Fruit fly (Drosophila melanogaster) whole organism, embryonic: Measurements from ENCODE around the gene ovm.

Experiments used
- ATbp ChIP-seq: fragments of 200-800 bp; sonication (Bioruptor generic); optimal IDR thresholded peaks from 2 replicates; lab custom pipeline; 2017; ENCODE audit warnings: missing biosample characterization, mild to moderate bottlenecking, missing genetic modification characterization, missing genetic modification reagents
- B-H2 ChIP-seq: fragments of 200-800 bp; sonication (Bioruptor generic); optimal IDR thresholded peaks from 2 replicates; lab custom pipeline; 2018; ENCODE audit warnings: missing biosample characterization, mild to moderate bottlenecking, missing genetic modification characterization
- BEAF-32 ChIP-seq: fragments of 200-800 bp; sonication (Bioruptor generic); optimal IDR thresholded peaks from 3 replicates; lab custom pipeline; 2017; ENCODE audit warnings: missing biosample characterization, missing genetic modification characterization, mild to moderate bottlenecking, moderate library complexity, missing genetic modification reagents
- CG10267 ChIP-seq: fragments of 200-800 bp; sonication (Bioruptor generic); optimal IDR thresholded peaks from 2 replicates; lab custom pipeline; 2018; ENCODE audit warnings: missing biosample characterization, mild to moderate bottlenecking, missing genetic modification characterization, moderate library complexity
- CG10321 ChIP-seq: fragments of 200-800 bp; sonication (Bioruptor generic); IDR thresholded peaks from 2 replicates; pipeline ENCODE4 v1.3.6; 2022; ENCODE audit warnings: missing biosample characterization, missing genetic modification characterization
- CG11560 ChIP-seq: fragments of 200-800 bp; sonication (Bioruptor generic); IDR thresholded peaks from 3 replicates; pipeline ENCODE4 v1.3.6; 2022; ENCODE audit warnings: missing biosample characterization, missing genetic modification characterization
- CG12155 ChIP-seq: fragments of 200-800 bp; sonication (Bioruptor generic); optimal IDR thresholded peaks from 3 replicates; lab custom pipeline; 2016; ENCODE audit warnings: missing biosample characterization, missing genetic modification characterization
- CG13123 ChIP-seq: fragments of 200-800 bp; sonication (Bioruptor generic); optimal IDR thresholded peaks from 2 replicates; lab custom pipeline; 2016; ENCODE audit warnings: missing biosample characterization, missing genetic modification characterization
- CG14667 ChIP-seq: fragments of 200-800 bp; sonication (Bioruptor generic); IDR thresholded peaks from 2 replicates; pipeline ENCODE4 v1.3.6; 2022; ENCODE audit warnings: missing biosample characterization, missing genetic modification characterization
- CG15514 ChIP-seq: fragments of 200-800 bp; sonication (Bioruptor generic); optimal IDR thresholded peaks from 3 replicates; lab custom pipeline; 2017; ENCODE audit warnings: missing biosample characterization, missing genetic modification characterization, mild to moderate bottlenecking, moderate library complexity, missing genetic modification reagents
- CG17361 ChIP-seq: fragments of 200-800 bp; sonication (Bioruptor generic); IDR thresholded peaks from 3 replicates; pipeline ENCODE4 v1.3.6; 2022; ENCODE audit warnings: missing biosample characterization, missing genetic modification characterization
- CG2129 ChIP-seq: fragments of 200-800 bp; sonication (Bioruptor generic); IDR thresholded peaks from 2 replicates; pipeline ENCODE4 v1.3.6; 2022; ENCODE audit warnings: missing biosample characterization, missing genetic modification characterization; ENCODE audit not compliant: partially characterized antibody
- CG31388 ChIP-seq: fragments of 200-800 bp; sonication (Bioruptor generic); optimal IDR thresholded peaks from 2 replicates; lab custom pipeline; 2016; ENCODE audit warnings: missing biosample characterization, missing genetic modification characterization
- CG4404 ChIP-seq: fragments of 200-800 bp; sonication (Bioruptor generic); IDR thresholded peaks from 2 replicates; pipeline ENCODE4 v1.3.6; 2022; ENCODE audit warnings: missing biosample characterization, missing genetic modification characterization
- CG5180 ChIP-seq: fragments of 200-800 bp; sonication (Bioruptor generic); optimal IDR thresholded peaks from 3 replicates; lab custom pipeline; 2017; ENCODE audit warnings: missing biosample characterization, missing genetic modification characterization, mild to moderate bottlenecking, moderate library complexity, missing genetic modification reagents
- CG7928 ChIP-seq: fragments of 200-800 bp; sonication (Bioruptor generic); optimal IDR thresholded peaks from 2 replicates; lab custom pipeline; 2017; ENCODE audit warnings: missing biosample characterization, mild to moderate bottlenecking, missing genetic modification characterization
- CG7963 ChIP-seq: fragments of 200-800 bp; sonication (Bioruptor generic); IDR thresholded peaks from 3 replicates; pipeline ENCODE4 v1.3.6; 2022; ENCODE audit warnings: missing biosample characterization, missing genetic modification characterization; ENCODE audit not compliant: partially characterized antibody
- CG8089 ChIP-seq: fragments of 200-800 bp; sonication (Bioruptor generic); optimal IDR thresholded peaks from 3 replicates; lab custom pipeline; 2016; ENCODE audit warnings: missing biosample characterization, missing genetic modification characterization
- CG8765 ChIP-seq: fragments of 200-800 bp; sonication (Bioruptor generic); IDR thresholded peaks from 2 replicates; pipeline ENCODE4 v1.3.6; 2022; ENCODE audit warnings: missing biosample characterization, missing genetic modification characterization
- Dbx ChIP-seq: fragments of 200-800 bp; sonication (Bioruptor generic); IDR thresholded peaks from 3 replicates; pipeline ENCODE4 v1.3.6; 2022; ENCODE audit warnings: missing biosample characterization, missing genetic modification characterization
- Doc3 ChIP-seq: fragments of 200-800 bp; sonication (Bioruptor generic); IDR thresholded peaks from 3 replicates; pipeline ENCODE4 v1.3.6; 2022; ENCODE audit warnings: missing biosample characterization, missing genetic modification characterization; ENCODE audit not compliant: partially characterized antibody
- Dref ChIP-seq: fragments of 200-800 bp; sonication (Bioruptor generic); IDR thresholded peaks from 2 replicates; pipeline ENCODE4 v1.3.6; 2022; ENCODE audit warnings: missing biosample characterization, missing genetic modification characterization
- E2f2 ChIP-seq: fragments of 200-800 bp; sonication (Bioruptor generic); IDR thresholded peaks from 2 replicates; pipeline ENCODE4 v1.3.6; 2022; ENCODE audit warnings: missing biosample characterization, missing genetic modification characterization
- H15 ChIP-seq: fragments of 200-800 bp; sonication (Bioruptor generic); IDR thresholded peaks from 3 replicates; pipeline ENCODE4 v1.3.6; 2022; ENCODE audit warnings: missing biosample characterization, missing genetic modification characterization
- HHEX ChIP-seq: fragments of 200-800 bp; sonication (Bioruptor generic); optimal IDR thresholded peaks from 3 replicates; lab custom pipeline; 2017; ENCODE audit warnings: missing biosample characterization, mild to moderate bottlenecking, missing genetic modification characterization, missing genetic modification reagents
- HLH3B ChIP-seq: fragments of 200-800 bp; sonication (Bioruptor generic); IDR thresholded peaks from 2 replicates; pipeline ENCODE4 v1.3.6; 2022; ENCODE audit warnings: missing biosample characterization, missing genetic modification characterization
- Lhr ChIP-seq: fragments of 200-800 bp; sonication (Bioruptor generic); optimal IDR thresholded peaks from 3 replicates; lab custom pipeline; 2017; ENCODE audit warnings: mild to moderate bottlenecking, missing biosample characterization, missing genetic modification reagents, missing genetic modification characterization
- Rfx ChIP-seq: fragments of 200-800 bp; sonication (Bioruptor generic); IDR thresholded peaks from 2 replicates; pipeline ENCODE4 v1.3.6; 2022; ENCODE audit warnings: missing biosample characterization, missing genetic modification characterization
- Usf ChIP-seq: fragments of 200-800 bp; sonication (Bioruptor generic); optimal IDR thresholded peaks from 2 replicates; lab custom pipeline; 2017; ENCODE audit warnings: missing genotype, missing biosample characterization, missing genetic modification characterization
- amos ChIP-seq: fragments of 200-800 bp; sonication (Bioruptor generic); IDR thresholded peaks from 2 replicates; pipeline ENCODE4 v1.3.6; 2022; ENCODE audit warnings: missing biosample characterization, missing genetic modification characterization; ENCODE audit not compliant: partially characterized antibody
- bbx ChIP-seq: fragments of 200-800 bp; sonication (Bioruptor generic); IDR thresholded peaks from 2 replicates; pipeline ENCODE4 v1.3.6; 2022; ENCODE audit warnings: missing biosample characterization, missing genetic modification characterization; ENCODE audit not compliant: partially characterized antibody
- bcd ChIP-seq: fragments of 200-800 bp; sonication (Bioruptor generic); optimal IDR thresholded peaks from 2 replicates; lab custom pipeline; 2017; ENCODE audit warnings: missing biosample characterization, mild to moderate bottlenecking, missing genetic modification characterization
- chm ChIP-seq: fragments of 200-800 bp; sonication (Bioruptor generic); IDR thresholded peaks from 2 replicates; pipeline ENCODE4 v1.3.6; 2022; ENCODE audit warnings: missing biosample characterization, missing genetic modification characterization
- da ChIP-seq: fragments of 200-800 bp; sonication (Bioruptor generic); optimal IDR thresholded peaks from 2 replicates; lab custom pipeline; 2016; ENCODE audit warnings: missing biosample characterization, missing genetic modification characterization
- dimm ChIP-seq: fragments of 200-800 bp; sonication (Bioruptor generic); IDR thresholded peaks from 2 replicates; pipeline ENCODE4 v1.3.6; 2022; ENCODE audit warnings: missing biosample characterization, missing genetic modification characterization
- en ChIP-seq: fragments of 200-800 bp; sonication (Bioruptor generic); optimal IDR thresholded peaks from 2 replicates; lab custom pipeline; 2016; ENCODE audit warnings: missing biosample characterization, missing genetic modification characterization
- gem ChIP-seq: fragments of 200-800 bp; sonication (Bioruptor generic); optimal IDR thresholded peaks from 2 replicates; lab custom pipeline; 2019; ENCODE audit warnings: missing biosample characterization, mild to moderate bottlenecking, missing genetic modification characterization, moderate library complexity
- jing ChIP-seq: fragments of 200-800 bp; sonication (Bioruptor generic); optimal IDR thresholded peaks from 2 replicates; lab custom pipeline; 2018; ENCODE audit warnings: missing biosample characterization, mild to moderate bottlenecking, missing genetic modification characterization
- kah ChIP-seq: fragments of 200-800 bp; sonication (Bioruptor generic); optimal IDR thresholded peaks from 2 replicates; lab custom pipeline; 2018; ENCODE audit warnings: missing biosample characterization, mild to moderate bottlenecking, missing genetic modification characterization
- pan ChIP-seq, 4 experiments: fragments of >200 bp in 3 of 4; fragments of 200-800 bp in 1 of 4; sonication (Bioruptor generic) in 1 of 4; optimal IDR thresholded peaks in 3 of 4; IDR thresholded peaks in 1 of 4; 2 replicates each; pipeline versions ENCODE4 v1.3.6 to Lab custom; 2017 to 2022; ENCODE audit warnings: missing biosample characterization in 2 of 4, missing genetic modification characterization in 2 of 4, mixed read lengths in 1 of 4
- pho ChIP-seq: fragments of 200-800 bp; sonication (Bioruptor generic); optimal IDR thresholded peaks from 2 replicates; lab custom pipeline; 2016; ENCODE audit warnings: missing biosample characterization, missing genetic modification characterization
- prd ChIP-seq, 3 experiments: fragments of >200 bp in 2 of 3; fragments of 200-800 bp in 1 of 3; sonication (Bioruptor generic) in 1 of 3; optimal IDR thresholded peaks in 2 of 3; IDR thresholded peaks in 1 of 3; 2 replicates in 2 of 3; 3 replicates in 1 of 3; pipeline versions ENCODE4 v1.3.6 to Lab custom; 2017 to 2022; ENCODE audit warnings: missing biosample characterization in 1 of 3, missing genetic modification characterization in 1 of 3
- pros ChIP-seq: fragments of 200-800 bp; sonication (Bioruptor generic); optimal IDR thresholded peaks from 3 replicates; lab custom pipeline; 2019; ENCODE audit warnings: missing biosample characterization, mild to moderate bottlenecking, missing genetic modification characterization, moderate library complexity
- salm ChIP-seq: fragments of 200-800 bp; sonication (Bioruptor generic); optimal IDR thresholded peaks from 2 replicates; lab custom pipeline; 2018; ENCODE audit warnings: missing biosample characterization, mild to moderate bottlenecking, missing genetic modification characterization
- sima ChIP-seq: fragments of 200-800 bp; sonication (Bioruptor generic); optimal IDR thresholded peaks from 2 replicates; lab custom pipeline; 2016; ENCODE audit warnings: missing biosample characterization, missing genetic modification characterization
- sr ChIP-seq: fragments of 200-800 bp; sonication (Bioruptor generic); IDR thresholded peaks from 3 replicates; pipeline ENCODE4 v1.3.6; 2022; ENCODE audit warnings: missing biosample characterization, missing genetic modification characterization
- tin ChIP-seq: fragments of 200-800 bp; sonication (Bioruptor generic); optimal IDR thresholded peaks from 3 replicates; lab custom pipeline; 2016; ENCODE audit warnings: missing biosample characterization, missing genetic modification characterization
- trh ChIP-seq: fragments of 200-800 bp; sonication (Bioruptor generic); optimal IDR thresholded peaks from 2 replicates; lab custom pipeline; 2016; ENCODE audit warnings: missing biosample characterization, missing genetic modification characterization
- yki ChIP-seq: fragments of >200 bp; optimal IDR thresholded peaks from 3 replicates; lab custom pipeline; 2018
- zen ChIP-seq: fragments of 200-800 bp; sonication (Bioruptor generic); optimal IDR thresholded peaks from 3 replicates; lab custom pipeline; 2018; ENCODE audit warnings: missing biosample characterization, mild to moderate bottlenecking, missing genetic modification characterization, moderate library complexity

Gene ovm

DNA sequence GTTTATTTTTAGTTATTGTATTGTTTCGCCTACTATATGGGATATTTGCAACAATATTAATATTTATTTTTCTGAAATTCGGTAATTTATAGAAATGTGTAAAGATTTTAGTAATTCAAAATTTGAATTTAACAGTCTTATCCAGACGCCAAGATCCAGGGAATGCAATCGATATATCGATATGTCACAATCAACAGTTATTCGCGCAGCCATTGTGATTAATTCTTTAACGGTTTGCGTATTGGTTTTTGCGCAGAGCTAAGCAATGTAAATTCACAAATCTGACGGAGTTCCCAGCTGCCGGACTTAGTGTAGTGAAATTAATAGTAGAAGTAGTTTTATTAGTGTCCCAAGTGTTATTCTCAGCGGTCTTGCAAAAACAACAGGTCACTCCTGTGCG, 26.4 kb downstream of the ovm start, which contains the start of gene ND-15 (continued):
- no peak for TF ChIP-seq CG17361 (GFP tag; lab: Robert Waterston, UW)
- TF ChIP-seq trh (GFP tag; lab: Kevin White, UChicago): no peak
- TF ChIP-seq CG10321 (GFP tag; lab: Robert Waterston, UW): no peak
- no peak for TF ChIP-seq CG12155 (GFP tag; lab: Kevin White, UChicago)
- no peak for TF ChIP-seq sr (GFP tag; lab: Robert Waterston, UW)
- no peak for TF ChIP-seq zen (tag; lab: Kevin White, UChicago)
- TF ChIP-seq CG31388 (GFP tag; lab: Kevin White, UChicago): no peak
- TF ChIP-seq CG14667 (GFP tag; lab: Robert Waterston, UW): no peak
- TF ChIP-seq HLH3B (GFP tag; lab: Robert Waterston, UW): no peak
- no peak for TF ChIP-seq CG13123 (GFP tag; lab: Kevin White, UChicago)
- TF ChIP-seq pho: no peak
- peak; percentile 17; the same call in 1 of the 2 replicates for TF ChIP-seq Rfx (GFP tag; lab: Robert Waterston, UW)
- TF ChIP-seq pan (optimal IDR thresholded peaks at IDR 0.05; lab: Kevin White, UChicago): no peak
- TF ChIP-seq pan (GFP tag; optimal IDR thresholded peaks at IDR 0.05 in 1 of 2, IDR thresholded peaks at IDR 0.05 in 1 of 2): no peak
- no peak for TF ChIP-seq kah (GFP tag; lab: Kevin White, UChicago)
- peak; percentile 57 for TF ChIP-seq E2f2 (GFP tag; lab: Robert Waterston, UW)
- TF ChIP-seq Dref (GFP tag; lab: Robert Waterston, UW): peak; percentile 86
- TF ChIP-seq CG5180: no peak
- TF ChIP-seq gem (tag; lab: Kevin White, UChicago): no peak
- TF ChIP-seq CG2129 (GFP tag; lab: Robert Waterston, UW): peak; percentile 45; the same call in 1 of the 2 replicates
- TF ChIP-seq ATbp (GFP tag; lab: Kevin White, UChicago): no peak
- no peak for TF ChIP-seq en (GFP tag; lab: Kevin White, UChicago)
- peak; percentile 89; the same call in 1 of the 2 replicates for TF ChIP-seq amos (GFP tag; lab: Robert Waterston, UW)
- TF ChIP-seq jing (GFP tag; lab: Kevin White, UChicago): no peak
- TF ChIP-seq salm (tag; lab: Kevin White, UChicago): no peak
- no peak for TF ChIP-seq CG4404 (GFP tag; lab: Robert Waterston, UW)
- no peak for TF ChIP-seq pros (GFP tag; lab: Kevin White, UChicago)
- no peak for TF ChIP-seq CG11560 (tag; lab: Robert Waterston, UW)
- no peak for TF ChIP-seq yki (lab: Kevin White, UChicago)
- no peak for TF ChIP-seq Lhr
- TF ChIP-seq CG8089 (GFP tag; lab: Kevin White, UChicago): no peak
- peak; percentile 19 for TF ChIP-seq CG7928
- TF ChIP-seq Doc3 (GFP tag; lab: Robert Waterston, UW): peak; percentile 54; the same call in 2 of the 3 replicates
- peak; percentile 83 for TF ChIP-seq BEAF-32 (GFP tag; lab: Kevin White, UChicago)
- no peak for TF ChIP-seq CG8765 (GFP tag; lab: Robert Waterston, UW)
- no peak for TF ChIP-seq dimm (GFP tag; lab: Robert Waterston, UW)
- no peak for TF ChIP-seq CG10267 (tag; lab: Kevin White, UChicago)
- TF ChIP-seq CG15514: peak; percentile 86
- TF ChIP-seq da (GFP tag; lab: Kevin White, UChicago): no peak
- peak; percentile 83 for TF ChIP-seq bbx (GFP tag; lab: Robert Waterston, UW)
- no peak for TF ChIP-seq Usf (GFP tag; lab: Kevin White, UChicago)
- no peak for TF ChIP-seq HHEX (GFP tag; lab: Kevin White, UChicago)
- TF ChIP-seq chm (GFP tag; lab: Robert Waterston, UW): no peak
- TF ChIP-seq tin (GFP tag; lab: Kevin White, UChicago): no peak
- no peak for TF ChIP-seq prd (optimal IDR thresholded peaks at IDR 0.05; lab: Kevin White, UChicago)
- TF ChIP-seq prd (GFP tag; IDR thresholded peaks at IDR 0.05; lab: Robert Waterston, UW): no peak
- TF ChIP-seq H15: no peak
- peak; percentile 43; the same call in 1 of the 3 replicates for TF ChIP-seq CG7963
- no peak for TF ChIP-seq bcd (GFP tag; lab: Kevin White, UChicago)
- TF ChIP-seq B-H2: no peak
- no peak for TF ChIP-seq Dbx (GFP tag; lab: Robert Waterston, UW)
- TF ChIP-seq sima (GFP tag; lab: Kevin White, UChicago): no peak
